Worm (Caenorhabditis elegans) whole organism, early embryonic: ENCODE measurements around the gene oac-21.

Experiments used
- ama-1 ChIP-seq: fragments of 150-350 bp; optimal IDR thresholded peaks from 2 replicates; lab custom pipeline; 2014
- ceh-13 ChIP-seq: fragments of 200-800 bp; sonication (Bioruptor generic); optimal IDR thresholded peaks from 2 replicates; lab custom pipeline; 2018; ENCODE audit warnings: mild to moderate bottlenecking, missing genetic modification characterization, missing compliant biosample characterization
- ceh-36 ChIP-seq: sonication (generic microtip); optimal IDR thresholded peaks from 2 replicates; lab custom pipeline; 2016; ENCODE audit warnings: missing genetic modification characterization, inconsistent platforms, missing compliant biosample characterization
- flt-1 ChIP-seq: fragments of 200-800 bp; sonication (Bioruptor generic); IDR thresholded peaks from 2 replicates; pipeline ENCODE4 v1.3.6; 2022; ENCODE audit warnings: missing genetic modification characterization, missing compliant biosample characterization
- hmg-4 ChIP-seq: fragments of 200-800 bp; sonication (Bioruptor generic); optimal IDR thresholded peaks from 2 replicates; lab custom pipeline; 2018; ENCODE audit warnings: mild to moderate bottlenecking, missing genetic modification characterization, missing compliant biosample characterization

DNA sequence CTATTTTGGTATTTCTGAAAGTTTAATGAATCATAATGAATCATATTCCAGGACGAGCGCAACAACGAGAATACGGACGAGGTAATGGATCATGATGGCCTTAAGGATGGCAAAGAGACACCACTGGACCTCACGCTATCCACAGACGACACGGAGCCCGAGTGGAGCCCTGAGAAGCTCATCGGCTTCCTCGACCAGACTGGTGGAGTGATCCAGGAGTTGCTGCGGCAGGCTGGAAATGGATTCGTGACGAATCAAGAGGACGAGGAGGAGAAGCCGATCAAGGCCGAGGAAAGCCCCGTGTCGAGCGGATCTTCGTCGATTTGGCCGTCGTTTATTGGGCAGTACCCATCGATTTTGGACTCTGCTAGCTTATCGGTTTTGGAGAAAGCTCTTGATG, 29.5 kb upstream of the oac-21 start:
- no peak for TF ChIP-seq hmg-4 (GFP tag; lab: Kevin White, UChicago)
- TF ChIP-seq ama-1 (lab: Kevin White, UChicago) = no peak
- TF ChIP-seq ceh-13 (GFP tag; lab: Kevin White, UChicago) = no peak
- no peak for TF ChIP-seq ceh-36 (tag; lab: Kevin White, UChicago)
- TF ChIP-seq flt-1 (GFP tag; lab: Robert Waterston, UW) = no peak
